Fruit fly (Drosophila melanogaster): ENCODE results near the gene bocks.

- TF ChIP-seq Rx (GFP tag; IDR thresholded peaks at IDR 0.05) (no peak), CG14710 (tag; optimal IDR thresholded peaks at IDR 0.05) (no peak), Poxn (GFP tag; IDR thresholded peaks at IDR 0.05) (no peak), E2f2 (GFP tag; IDR thresholded peaks at IDR 0.05) (no peak), fd102C (GFP tag; optimal IDR thresholded peaks at IDR 0.05) (no peak)
Observed at dm6 chr3R:9561121-9561520, 29.7 kb downstream of the bocks start.

Measured in whole organism, embryonic.